Fruit fly (Drosophila melanogaster) whole organism: ENCODE results near the gene swm.

Experiments
- CG8478 ChIP-seq: fragments of >200 bp; optimal IDR thresholded peaks from 2 replicates; lab custom pipeline; 2018; ENCODE audit warnings: inconsistent platforms
- usp ChIP-seq: fragments of >200 bp; optimal IDR thresholded peaks from 2 replicates; lab custom pipeline; 2017; ENCODE audit warnings: missing biosample characterization, missing genetic modification characterization, mixed read lengths

DNA sequence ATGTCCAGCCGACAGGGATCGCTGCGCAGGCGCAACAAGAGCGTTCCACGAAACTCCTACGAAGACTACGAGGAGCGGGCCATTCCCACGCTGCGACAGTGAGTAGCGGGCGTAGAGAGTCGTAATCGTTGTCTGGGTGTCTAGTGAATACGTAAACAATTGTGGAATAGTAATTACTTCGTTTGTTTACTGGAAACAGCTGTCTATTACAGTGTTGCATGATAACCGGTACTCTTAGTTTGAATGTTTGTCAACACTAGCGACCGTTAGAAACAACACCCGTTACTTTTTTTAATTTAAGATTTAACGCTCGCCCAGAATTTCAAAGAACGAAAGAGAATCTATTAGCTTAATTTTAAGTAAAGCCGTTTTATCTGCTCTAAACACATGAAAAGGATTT is 37.0 kb downstream of the swm start, which contains the start of gene CG10165:
- no peak for TF ChIP-seq usp (GFP tag; lab: Kevin White, UChicago)
- TF ChIP-seq CG8478 (lab: Kevin White, UChicago) = no peak
